Fruit fly (Drosophila melanogaster) whole organism, embryonic: ENCODE measurements around the gene ATPsynB.

Source experiments
- CG1024 ChIP-seq: fragments of 200-800 bp; sonication (Bioruptor generic); IDR thresholded peaks from 2 replicates; pipeline ENCODE4 v1.3.6; 2022; ENCODE audit warnings: missing biosample characterization, missing genetic modification characterization
- CG10267 ChIP-seq: fragments of 200-800 bp; sonication (Bioruptor generic); optimal IDR thresholded peaks from 2 replicates; lab custom pipeline; 2018; ENCODE audit warnings: missing biosample characterization, mild to moderate bottlenecking, missing genetic modification characterization, moderate library complexity
- CG10274 ChIP-seq: fragments of 200-800 bp; sonication (Bioruptor generic); optimal IDR thresholded peaks from 3 replicates; lab custom pipeline; 2017; ENCODE audit warnings: missing biosample characterization, mild to moderate bottlenecking, missing genetic modification characterization
- CG13296 ChIP-seq: fragments of 200-800 bp; sonication (Bioruptor generic); optimal IDR thresholded peaks from 3 replicates; lab custom pipeline; 2018; ENCODE audit warnings: missing biosample characterization, mild to moderate bottlenecking, missing genetic modification characterization
- CG14860 ChIP-seq: fragments of 200-800 bp; sonication (Bioruptor generic); IDR thresholded peaks from 3 replicates; pipeline ENCODE4 v1.3.6; 2022; ENCODE audit warnings: missing biosample characterization, missing genetic modification characterization; ENCODE audit not compliant: partially characterized antibody
- CG17385 ChIP-seq: fragments of 200-800 bp; sonication (Bioruptor generic); optimal IDR thresholded peaks from 3 replicates; lab custom pipeline; 2018; ENCODE audit warnings: missing biosample characterization, mild to moderate bottlenecking, missing genetic modification characterization
- CG3407 ChIP-seq: fragments of 200-800 bp; sonication (Bioruptor generic); optimal IDR thresholded peaks from 2 replicates; lab custom pipeline; 2018; ENCODE audit warnings: missing biosample characterization, mild to moderate bottlenecking, missing genetic modification characterization
- CG4282 ChIP-seq: fragments of 200-800 bp; sonication (Bioruptor generic); optimal IDR thresholded peaks from 2 replicates; lab custom pipeline; 2016; ENCODE audit warnings: missing biosample characterization, missing genetic modification characterization
- CG4854 ChIP-seq: fragments of 200-800 bp; sonication (Bioruptor generic); optimal IDR thresholded peaks from 2 replicates; lab custom pipeline; 2016; ENCODE audit warnings: missing biosample characterization, missing genetic modification characterization, inconsistent platforms
- CG7745 ChIP-seq: fragments of 200-800 bp; sonication (Bioruptor generic); optimal IDR thresholded peaks from 2 replicates; lab custom pipeline; 2018; ENCODE audit warnings: missing biosample characterization, mild to moderate bottlenecking, missing genetic modification characterization, moderate library complexity
- CG8290 ChIP-seq, 3 experiments: fragments of 200-800 bp; sonication (Bioruptor generic); optimal IDR thresholded peaks; 2 replicates each; lab custom pipeline; 2016 to 2019; ENCODE audit warnings: missing biosample characterization in 3 of 3, missing genetic modification characterization in 3 of 3, mild to moderate bottlenecking in 2 of 3, moderate library complexity in 1 of 3
- CG8765 ChIP-seq: fragments of 200-800 bp; sonication (Bioruptor generic); IDR thresholded peaks from 2 replicates; pipeline ENCODE4 v1.3.6; 2022; ENCODE audit warnings: missing biosample characterization, missing genetic modification characterization
- CG8944 ChIP-seq: fragments of 200-800 bp; sonication (Bioruptor generic); optimal IDR thresholded peaks from 3 replicates; lab custom pipeline; 2016; ENCODE audit warnings: missing biosample characterization, missing genetic modification characterization
- CG9876 ChIP-seq: fragments of 200-800 bp; sonication (Bioruptor generic); optimal IDR thresholded peaks from 2 replicates; lab custom pipeline; 2016; ENCODE audit warnings: missing biosample characterization, missing genetic modification characterization
- D19A ChIP-seq: fragments of 200-800 bp; optimal IDR thresholded peaks from 3 replicates; lab custom pipeline; 2019; ENCODE audit warnings: missing biosample characterization, mild to moderate bottlenecking, missing genetic modification characterization, moderate library complexity
- Deaf1 ChIP-seq: fragments of 200-800 bp; optimal IDR thresholded peaks from 3 replicates; lab custom pipeline; 2019; ENCODE audit warnings: missing biosample characterization, mild to moderate bottlenecking, missing genetic modification characterization, moderate library complexity
- Doc2 ChIP-seq: fragments of 200-800 bp; sonication (Bioruptor generic); IDR thresholded peaks from 2 replicates; pipeline ENCODE4 v1.3.6; 2022; ENCODE audit warnings: missing biosample characterization, missing genetic modification characterization
- Fer2 ChIP-seq: fragments of 200-800 bp; sonication (Bioruptor generic); optimal IDR thresholded peaks from 2 replicates; lab custom pipeline; 2018; ENCODE audit warnings: missing biosample characterization, mild to moderate bottlenecking, missing genetic modification characterization, moderate library complexity
- GATAe ChIP-seq: fragments of 200-800 bp; sonication (Bioruptor generic); conservative IDR thresholded peaks from 2 replicates; pipeline ENCODE4 v1.3.6; 2022; ENCODE audit warnings: missing biosample characterization, missing genetic modification characterization
- HLH4C ChIP-seq: fragments of 200-800 bp; sonication (Bioruptor generic); IDR thresholded peaks from 3 replicates; pipeline ENCODE4 v1.3.6; 2022; ENCODE audit warnings: missing biosample characterization, missing genetic modification characterization; ENCODE audit not compliant: partially characterized antibody
- Jarid2 ChIP-seq: fragments of 200-800 bp; sonication (Bioruptor generic); optimal IDR thresholded peaks from 3 replicates; lab custom pipeline; 2017; ENCODE audit warnings: mild to moderate bottlenecking, missing biosample characterization, missing genetic modification reagents, missing genetic modification characterization
- MTF-1 ChIP-seq: fragments of 200-800 bp; sonication (Bioruptor generic); optimal IDR thresholded peaks from 2 replicates; lab custom pipeline; 2018; ENCODE audit warnings: missing biosample characterization, mild to moderate bottlenecking, missing genetic modification characterization, borderline replicate concordance
- Max ChIP-seq: fragments of 200-800 bp; sonication (Bioruptor generic); optimal IDR thresholded peaks from 2 replicates; lab custom pipeline; 2016; ENCODE audit warnings: missing biosample characterization, mild to moderate bottlenecking, missing genetic modification characterization
- Nf-YA ChIP-seq: fragments of 200-800 bp; sonication (Bioruptor generic); IDR thresholded peaks from 2 replicates; pipeline ENCODE4 v1.3.6; 2022; ENCODE audit warnings: missing biosample characterization, missing genetic modification characterization
- PHDP ChIP-seq: fragments of 200-800 bp; sonication (Bioruptor generic); optimal IDR thresholded peaks from 3 replicates; lab custom pipeline; 2018; ENCODE audit warnings: missing biosample characterization, mild to moderate bottlenecking, missing genetic modification characterization, moderate library complexity
- Rfx ChIP-seq: fragments of 200-800 bp; sonication (Bioruptor generic); IDR thresholded peaks from 2 replicates; pipeline ENCODE4 v1.3.6; 2022; ENCODE audit warnings: missing biosample characterization, missing genetic modification characterization
- Six4 ChIP-seq: fragments of 200-800 bp; sonication (Bioruptor generic); optimal IDR thresholded peaks from 2 replicates; lab custom pipeline; 2016; ENCODE audit warnings: missing biosample characterization, missing genetic modification characterization
- Sry-δ ChIP-seq: fragments of 200-800 bp; sonication (Bioruptor generic); optimal IDR thresholded peaks from 2 replicates; lab custom pipeline; 2016; ENCODE audit warnings: missing biosample characterization, missing genetic modification characterization
- Vsx1 ChIP-seq: fragments of 200-800 bp; sonication (Bioruptor generic); optimal IDR thresholded peaks from 2 replicates; lab custom pipeline; 2017; ENCODE audit warnings: missing biosample characterization, mild to moderate bottlenecking, missing genetic modification characterization, missing genetic modification reagents
- ab ChIP-seq: fragments of 200-800 bp; sonication (Bioruptor generic); optimal IDR thresholded peaks from 2 replicates; lab custom pipeline; 2016; ENCODE audit warnings: missing biosample characterization, missing genetic modification characterization
- ash1 ChIP-seq: fragments of 200-800 bp; sonication (Bioruptor generic); optimal IDR thresholded peaks from 2 replicates; lab custom pipeline; 2018; ENCODE audit warnings: missing biosample characterization, mild to moderate bottlenecking, missing genetic modification characterization
- bowl ChIP-seq: fragments of 200-800 bp; sonication (Bioruptor generic); IDR thresholded peaks from 2 replicates; pipeline ENCODE4 v1.3.6; 2022; ENCODE audit warnings: missing biosample characterization, missing genetic modification characterization
- chif ChIP-seq, 2 experiments: fragments of 200-800 bp; sonication (Bioruptor generic); optimal IDR thresholded peaks; 3 replicates each; lab custom pipeline; 2016; ENCODE audit warnings: missing biosample characterization in 2 of 2, missing genetic modification characterization in 2 of 2
- dan ChIP-seq: fragments of 200-800 bp; sonication (Bioruptor generic); IDR thresholded peaks from 2 replicates; pipeline ENCODE4 v1.3.6; 2022; ENCODE audit warnings: missing biosample characterization, missing genetic modification characterization
- dpn ChIP-seq, 2 experiments: fragments of 200-800 bp; sonication (Bioruptor generic); optimal IDR thresholded peaks; 3 replicates each; lab custom pipeline; 2016; ENCODE audit warnings: missing biosample characterization in 2 of 2, missing genetic modification characterization in 2 of 2
- emc ChIP-seq: fragments of 200-800 bp; sonication (Bioruptor generic); optimal IDR thresholded peaks from 2 replicates; lab custom pipeline; 2016; ENCODE audit warnings: missing biosample characterization, missing genetic modification characterization
- fd96Cb ChIP-seq: fragments of 200-800 bp; sonication (Bioruptor generic); optimal IDR thresholded peaks from 2 replicates; lab custom pipeline; 2018; ENCODE audit warnings: missing biosample characterization, mild to moderate bottlenecking, missing genetic modification characterization, moderate library complexity
- gce ChIP-seq: fragments of 200-800 bp; sonication (Bioruptor generic); IDR thresholded peaks from 3 replicates; pipeline ENCODE4 v1.3.6; 2022; ENCODE audit warnings: missing biosample characterization, missing genetic modification characterization
- jing ChIP-seq: fragments of 200-800 bp; sonication (Bioruptor generic); optimal IDR thresholded peaks from 2 replicates; lab custom pipeline; 2018; ENCODE audit warnings: missing biosample characterization, mild to moderate bottlenecking, missing genetic modification characterization
- kah ChIP-seq: fragments of 200-800 bp; sonication (Bioruptor generic); optimal IDR thresholded peaks from 2 replicates; lab custom pipeline; 2018; ENCODE audit warnings: missing biosample characterization, mild to moderate bottlenecking, missing genetic modification characterization
- lmd ChIP-seq: fragments of 200-800 bp; sonication (Bioruptor generic); IDR thresholded peaks from 2 replicates; pipeline ENCODE4 v1.3.6; 2022; ENCODE audit warnings: missing biosample characterization, missing genetic modification characterization
- psq ChIP-seq: fragments of 200-800 bp; sonication (Bioruptor generic); optimal IDR thresholded peaks from 2 replicates; lab custom pipeline; 2017; ENCODE audit warnings: missing biosample characterization, missing genetic modification characterization
- pum ChIP-seq: fragments of 200-800 bp; sonication (Bioruptor generic); optimal IDR thresholded peaks from 2 replicates; lab custom pipeline; 2016; ENCODE audit warnings: missing biosample characterization, missing genetic modification characterization
- sens-2 ChIP-seq: fragments of 200-800 bp; sonication (Bioruptor generic); IDR thresholded peaks from 2 replicates; pipeline ENCODE4 v1.3.6; 2022; ENCODE audit warnings: missing biosample characterization, missing genetic modification characterization
- seq ChIP-seq: fragments of 200-800 bp; sonication (Bioruptor generic); IDR thresholded peaks from 2 replicates; pipeline ENCODE4 v1.3.6; 2022; ENCODE audit warnings: missing biosample characterization, missing genetic modification characterization
- sim ChIP-seq: fragments of 200-800 bp; sonication (Bioruptor generic); IDR thresholded peaks from 2 replicates; pipeline ENCODE4 v1.3.6; 2022; ENCODE audit warnings: missing biosample characterization, missing genetic modification characterization
- sima ChIP-seq: fragments of 200-800 bp; sonication (Bioruptor generic); optimal IDR thresholded peaks from 2 replicates; lab custom pipeline; 2016; ENCODE audit warnings: missing biosample characterization, missing genetic modification characterization
- slou ChIP-seq: fragments of 200-800 bp; sonication (Bioruptor generic); optimal IDR thresholded peaks from 3 replicates; lab custom pipeline; 2016; ENCODE audit warnings: missing biosample characterization, missing genetic modification characterization
- stc ChIP-seq: fragments of 200-800 bp; sonication (Bioruptor generic); IDR thresholded peaks from 2 replicates; pipeline ENCODE4 v1.3.6; 2022; ENCODE audit warnings: missing biosample characterization, missing genetic modification characterization
- zen ChIP-seq: fragments of 200-800 bp; sonication (Bioruptor generic); optimal IDR thresholded peaks from 3 replicates; lab custom pipeline; 2018; ENCODE audit warnings: missing biosample characterization, mild to moderate bottlenecking, missing genetic modification characterization, moderate library complexity

Gene ATPsynB

DNA sequence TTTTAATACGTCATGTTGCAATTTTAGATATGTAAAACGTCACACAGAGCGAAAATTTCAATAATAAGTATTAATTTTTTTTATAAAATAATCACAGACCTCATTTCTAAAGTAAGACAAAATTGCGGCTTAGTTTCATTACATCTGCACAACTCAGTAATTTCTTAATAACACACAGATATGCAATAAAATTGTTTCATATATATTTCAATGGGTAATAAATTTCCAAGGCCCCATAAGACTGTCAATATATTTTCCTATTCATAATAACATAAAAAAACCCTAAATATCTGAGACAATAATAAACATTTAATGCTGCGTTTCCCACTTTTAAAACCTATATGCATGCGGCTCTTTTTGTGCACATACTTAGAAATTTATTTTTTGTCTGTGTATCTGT, 34.2 kb upstream of the ATPsynB start (continued):
- TF ChIP-seq jing (GFP tag; lab: Kevin White, UChicago) (no peak), ab (GFP tag; lab: Kevin White, UChicago) (no peak), D19A (tag; lab: Kevin White, UChicago) (no peak), fd96Cb (tag; lab: Kevin White, UChicago) (no peak), Max (GFP tag; lab: Kevin White, UChicago) (no peak), MTF-1 (GFP tag; lab: Kevin White, UChicago) (no peak), Doc2 (GFP tag; lab: Robert Waterston, UW) (no peak), CG17385 (GFP tag; lab: Kevin White, UChicago) (peak; percentile 28), CG13296 (GFP tag; lab: Kevin White, UChicago) (no peak), HLH4C (no peak), Vsx1 (peak; percentile 6), Six4 (GFP tag; lab: Kevin White, UChicago) (no peak), CG4854 (GFP tag; lab: Kevin White, UChicago) (no peak), Jarid2 (GFP tag; lab: Kevin White, UChicago) (no peak), GATAe (no peak), CG8290 (GFP tag; optimal IDR thresholded peaks at IDR 0.05; lab: Kevin White, UChicago) (no peak), CG8290 (tag; optimal IDR thresholded peaks at IDR 0.05; lab: Kevin White, UChicago) (no peak), CG14860 (GFP tag; lab: Robert Waterston, UW) (no peak), chif (GFP tag; optimal IDR thresholded peaks at IDR 0.05; lab: Kevin White, UChicago) (no peak), sens-2 (no peak), bowl (GFP tag; lab: Robert Waterston, UW) (no peak), gce (GFP tag; lab: Robert Waterston, UW) (no peak), dan (GFP tag; lab: Robert Waterston, UW) (no peak), kah (GFP tag; lab: Kevin White, UChicago) (no peak), dpn (GFP tag; optimal IDR thresholded peaks at IDR 0.05; lab: Kevin White, UChicago) (peak in 1 of 2 experiments; percentile 8), Nf-YA (GFP tag; lab: Robert Waterston, UW) (no peak), CG10267 (tag; lab: Kevin White, UChicago) (peak; percentile 13), ash1 (GFP tag; lab: Kevin White, UChicago) (no peak), CG8944 (no peak), sima (no peak), Deaf1 (tag; lab: Kevin White, UChicago) (peak; percentile 11), zen (no peak), CG8765 (GFP tag; lab: Robert Waterston, UW) (no peak), pum (GFP tag; lab: Kevin White, UChicago) (no peak), CG1024 (GFP tag; lab: Robert Waterston, UW) (no peak), slou (GFP tag; lab: Kevin White, UChicago) (peak; percentile 35), Sry-δ (GFP tag; lab: Kevin White, UChicago) (no peak), emc (GFP tag; lab: Kevin White, UChicago) (no peak), CG7745 (tag; lab: Kevin White, UChicago) (no peak), sim (no peak), Rfx (no peak), psq (no peak), stc (GFP tag; lab: Robert Waterston, UW) (no peak), lmd (GFP tag; lab: Robert Waterston, UW) (peak; percentile 21; the same call in 1 of the 2 replicates), CG9876 (GFP tag; lab: Kevin White, UChicago) (no peak), CG10274 (GFP tag; lab: Kevin White, UChicago) (no peak), CG3407 (no peak), PHDP (tag; lab: Kevin White, UChicago) (peak; percentile 45), seq (GFP tag; lab: Robert Waterston, UW) (no peak), CG4282 (GFP tag; lab: Kevin White, UChicago) (no peak), Fer2 (tag; lab: Kevin White, UChicago) (peak; percentile 3)
- TF ChIP-seq, all 482 proteins: peak for 89
